Fruit fly (Drosophila melanogaster): ENCODE data around the gene fng.

The fng gene

DNA sequence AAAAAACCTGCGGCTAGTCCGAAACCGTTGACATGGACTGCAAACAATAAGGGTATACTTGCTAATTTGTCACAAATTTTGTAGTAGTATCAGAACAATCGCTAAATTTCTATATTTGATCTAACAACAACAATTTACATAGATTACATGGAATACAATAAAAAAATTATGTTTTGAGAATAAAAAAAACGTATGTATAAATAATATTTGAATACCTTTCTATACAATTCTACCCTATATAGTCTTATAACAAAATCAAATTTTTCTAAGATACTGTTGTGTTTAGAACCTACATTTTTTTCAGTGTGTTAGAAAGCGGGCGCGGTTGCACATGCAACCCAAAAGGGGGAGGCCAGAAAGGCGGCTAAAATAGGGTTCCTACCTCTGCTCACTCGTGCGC lies 34.0 kb upstream of the fng start:
- TF ChIP-seq abd-A (tag; optimal IDR thresholded peaks at IDR 0.05), result no peak
- no peak for TF ChIP-seq CG14050 (GFP tag; IDR thresholded peaks at IDR 0.05)
- no peak for TF ChIP-seq CG34376 (GFP tag; optimal IDR thresholded peaks at IDR 0.05)
- TF ChIP-seq ERR (GFP tag; optimal IDR thresholded peaks at IDR 0.05), result no peak
- no peak for TF ChIP-seq CG6765 (GFP tag; optimal IDR thresholded peaks at IDR 0.05)
- TF ChIP-seq CG2120 (GFP tag; optimal IDR thresholded peaks at IDR 0.05), result no peak
- TF ChIP-seq bab2 (GFP tag; optimal IDR thresholded peaks at IDR 0.05), result no peak

DNA sequence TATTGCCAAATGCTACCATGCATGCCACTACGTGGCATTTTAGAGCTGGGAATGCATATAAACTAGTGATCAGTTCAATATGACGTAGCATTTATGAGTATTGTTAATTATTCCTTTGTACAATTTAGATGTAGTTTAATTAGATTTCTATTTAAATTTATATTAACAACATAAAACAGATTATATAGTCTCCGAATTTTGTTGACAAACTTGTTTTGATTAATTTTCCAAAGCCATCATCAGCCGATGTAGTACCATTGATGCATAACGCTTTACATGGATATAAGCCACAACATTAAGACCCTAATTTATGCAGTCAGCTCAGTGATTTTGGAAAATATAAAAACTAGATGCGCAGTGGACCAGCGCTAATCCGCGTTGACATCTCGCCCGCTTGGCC lies 33.2 kb upstream of the fng start:
- TF ChIP-seq Fer2 (tag; optimal IDR thresholded peaks at IDR 0.05) (no peak), CG2678 (tag; optimal IDR thresholded peaks at IDR 0.05) (no peak), tx (GFP tag; optimal IDR thresholded peaks at IDR 0.05) (no peak), CG30403 (GFP tag; optimal IDR thresholded peaks at IDR 0.05) (no peak), oc (tag; optimal IDR thresholded peaks at IDR 0.05) (peak; percentile 82), pho (GFP tag; optimal IDR thresholded peaks at IDR 0.05) (no peak), CrebB (tag; optimal IDR thresholded peaks at IDR 0.05) (no peak), bsh (GFP tag; optimal IDR thresholded peaks at IDR 0.05) (peak in 1 of 2 experiments; percentile 12), CG2129 (GFP tag; IDR thresholded peaks at IDR 0.05; ENCODE audit: partially characterized antibody) (no peak), onecut (GFP tag; IDR thresholded peaks at IDR 0.05) (no peak), CG9817 (tag; optimal IDR thresholded peaks at IDR 0.05) (no peak), Spps (tag; optimal IDR thresholded peaks at IDR 0.05) (no peak)

dm6 chr3L:20981724-20982123 lies 32.4 kb upstream of the fng start:
- TF ChIP-seq HLH3B (GFP tag; IDR thresholded peaks at IDR 0.05) (no peak), Hr3 (GFP tag; optimal IDR thresholded peaks at IDR 0.05) (no peak)

DNA sequence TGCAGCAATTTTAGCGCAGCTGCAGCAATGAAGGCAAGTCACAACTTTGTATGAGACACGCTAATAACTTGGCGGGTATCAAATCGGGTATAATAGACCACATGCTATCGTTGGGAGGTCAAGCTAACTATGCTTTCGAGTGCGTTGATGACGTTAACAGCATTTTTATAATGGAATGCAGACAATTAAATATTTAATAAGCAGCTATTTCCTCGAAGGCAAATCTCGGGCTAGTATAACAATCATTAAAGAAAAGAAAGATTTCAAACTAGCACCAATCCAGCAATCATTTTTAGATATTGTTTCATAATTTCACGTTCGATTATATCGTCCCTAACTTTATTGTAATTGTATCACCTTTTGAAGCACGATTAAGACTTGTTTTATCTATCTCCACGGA lies 31.2 kb upstream of the fng start:
- no peak for TF ChIP-seq dan (GFP tag; IDR thresholded peaks at IDR 0.05)
- TF ChIP-seq Six4 (GFP tag; optimal IDR thresholded peaks at IDR 0.05), result no peak
- TF ChIP-seq NC2α (GFP tag; optimal IDR thresholded peaks at IDR 0.05), result no peak
- no peak for TF ChIP-seq Nf-YA (GFP tag; IDR thresholded peaks at IDR 0.05)
- TF ChIP-seq h (optimal IDR thresholded peaks at IDR 0.05), result no peak
- no peak for TF ChIP-seq CG18262 (tag; optimal IDR thresholded peaks at IDR 0.05)
- no peak for TF ChIP-seq Gug (GFP tag; IDR thresholded peaks at IDR 0.05)
- TF ChIP-seq bowl (GFP tag; IDR thresholded peaks at IDR 0.05), result no peak
- no peak for TF ChIP-seq Myb (GFP tag; optimal IDR thresholded peaks at IDR 0.05)
- TF ChIP-seq gt (GFP tag; IDR thresholded peaks at IDR 0.05), result no peak
- no peak for TF ChIP-seq gfzf (GFP tag; optimal IDR thresholded peaks at IDR 0.05)
- no peak for TF ChIP-seq sim (GFP tag; IDR thresholded peaks at IDR 0.05)
- TF ChIP-seq z (GFP tag; IDR thresholded peaks at IDR 0.05), result no peak
- no peak for TF ChIP-seq gem (tag; optimal IDR thresholded peaks at IDR 0.05)
- TF ChIP-seq Dbx (GFP tag; IDR thresholded peaks at IDR 0.05), result no peak
- no peak for TF ChIP-seq pb (GFP tag; optimal IDR thresholded peaks at IDR 0.05)
- no peak for TF ChIP-seq Dek (tag; optimal IDR thresholded peaks at IDR 0.05)

All from whole organism, embryonic.